Worm (Caenorhabditis elegans): Measurements from ENCODE around the gene ech-4.
A peak's percentile ranks its signal among the peaks of the same experiment; 100 is the strongest.

- TF ChIP-seq nfya-2 (GFP tag; IDR thresholded peaks at IDR 0.05) (no peak), madf-6 (GFP tag; IDR thresholded peaks at IDR 0.05) (peak; percentile 92), F49E8.2 (tag; optimal IDR thresholded peaks at IDR 0.05; ENCODE audit: insufficient read depth) (peak; percentile 25), unc-130 (GFP tag; optimal IDR thresholded peaks at IDR 0.05) (no peak), B0261.1 (tag; optimal IDR thresholded peaks at IDR 0.05) (no peak), let-607 (tag; optimal IDR thresholded peaks at IDR 0.05) (no peak), F10E7.11 (tag; optimal IDR thresholded peaks at IDR 0.05) (no peak), ceh-27 (GFP tag; optimal IDR thresholded peaks at IDR 0.05) (no peak), ets-4 (GFP tag; optimal IDR thresholded peaks at IDR 0.05) (no peak)
Measured at ce11 chrII:10783201-10783962, 37.4 kb upstream of the ech-4 start, which contains the start of gene ect-2.
